Worm (Caenorhabditis elegans) whole organism, midembryonic: ENCODE results near the gene eat-20.

ENCODE experiments used
- cog-1 ChIP-seq: sonication (generic microtip); optimal IDR thresholded peaks from 2 replicates; lab custom pipeline; 2016; ENCODE audit warnings: missing genetic modification characterization, missing compliant biosample characterization
- flt-1 ChIP-seq: fragments of 200-800 bp; sonication (Bioruptor generic); IDR thresholded peaks from 2 replicates; pipeline ENCODE4 v1.3.6; 2022; ENCODE audit warnings: missing genetic modification characterization, missing compliant biosample characterization
- klf-2 ChIP-seq: fragments of 200-800 bp; sonication (Bioruptor generic); conservative IDR thresholded peaks from 2 replicates; pipeline ENCODE4 v1.3.6; 2022; ENCODE audit warnings: missing genetic modification reagents, missing genetic modification characterization, missing compliant biosample characterization

DNA sequence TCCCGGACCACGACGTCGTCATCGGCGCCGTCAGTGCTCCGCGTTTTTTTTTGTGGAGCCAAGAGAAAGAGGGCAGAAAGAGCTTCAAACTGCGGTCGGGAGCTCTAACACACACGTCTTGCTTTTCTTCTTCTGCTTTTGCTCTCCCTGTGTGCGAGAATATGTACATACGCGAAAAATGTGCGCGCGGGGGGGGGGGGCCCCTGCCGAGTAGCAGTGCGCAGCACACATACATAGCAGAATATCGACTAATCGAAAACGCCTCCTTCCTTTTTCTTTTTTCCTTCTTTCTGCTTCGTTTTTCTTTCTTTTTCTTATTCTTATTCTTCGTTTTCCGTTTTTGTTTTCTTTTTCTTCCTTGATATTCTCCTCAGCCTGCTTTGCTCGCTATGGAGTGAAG, 56.8 kb downstream of the eat-20 start:
- TF ChIP-seq klf-2 (GFP tag; lab: Robert Waterston, UW) (no peak), cog-1 (tag; lab: Kevin White, UChicago) (no peak), flt-1 (GFP tag; lab: Robert Waterston, UW) (0 out of 2 replicates have a peak, but pooled peaks have one; percentile 42)
